Fruit fly (Drosophila melanogaster): ENCODE measurements around the gene CG4020.

CG4020 gene

DNA sequence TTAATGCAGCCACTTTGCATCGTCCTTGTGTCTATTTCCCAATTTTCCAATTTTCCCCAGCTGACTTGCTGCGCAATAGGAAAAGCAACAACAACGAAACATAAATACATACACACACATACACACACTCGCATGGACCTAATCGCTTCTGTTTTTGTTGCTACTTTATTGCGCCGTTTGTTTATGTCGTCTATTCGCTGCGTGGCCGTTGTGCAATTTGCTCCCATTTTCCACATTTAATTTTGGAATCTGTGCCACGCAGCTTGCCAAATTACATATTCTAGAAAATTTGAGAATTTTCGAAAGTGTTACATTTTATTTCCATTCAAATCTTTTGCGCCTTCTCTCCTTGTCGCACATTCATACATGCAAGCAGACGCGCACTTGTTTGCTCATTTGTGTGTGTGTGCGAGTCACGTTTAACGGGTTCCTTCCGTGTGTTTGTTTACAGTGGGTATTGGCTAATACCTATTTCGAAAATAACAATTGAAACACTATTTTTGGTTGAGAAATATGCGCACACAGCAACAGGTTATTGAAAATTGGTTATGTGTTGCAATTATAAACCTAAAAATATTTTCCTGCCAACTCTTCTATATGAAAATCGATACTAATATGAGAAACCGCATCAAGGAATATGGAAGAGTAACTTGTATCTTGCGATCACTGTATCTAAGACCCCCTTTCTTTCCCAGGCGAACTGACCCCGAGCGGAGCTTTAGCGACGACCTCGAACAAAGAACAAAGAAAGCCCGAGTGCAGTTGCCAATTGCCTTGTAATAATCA, 25.2 kb upstream of the CG4020 start:
- TF ChIP-seq CG14711 (tag; optimal IDR thresholded peaks at IDR 0.05): peak; percentile 78
- peak; percentile 64 for TF ChIP-seq CG1620 (GFP tag; optimal IDR thresholded peaks at IDR 0.05)
- TF ChIP-seq CG33017 (tag; optimal IDR thresholded peaks at IDR 0.05): peak; percentile 80
- peak; percentile 76 for TF ChIP-seq CG12768 (GFP tag; optimal IDR thresholded peaks at IDR 0.05)
- peak; percentile 65 for TF ChIP-seq CG11617 (GFP tag; optimal IDR thresholded peaks at IDR 0.05)
- TF ChIP-seq Clk (GFP tag; optimal IDR thresholded peaks at IDR 0.05): peak; percentile 33
- TF ChIP-seq Mnt (GFP tag; optimal IDR thresholded peaks at IDR 0.05): peak; percentile 89
- peak; percentile 94 for TF ChIP-seq ovo (GFP tag; optimal IDR thresholded peaks at IDR 0.05)
- no peak for TF ChIP-seq CG5204 (GFP tag; optimal IDR thresholded peaks at IDR 0.05)
- peak; percentile 54 for TF ChIP-seq tj (GFP tag; optimal IDR thresholded peaks at IDR 0.05)
- no peak for TF ChIP-seq kay (GFP tag; ENCODE audit: borderline replicate concordance)
- TF ChIP-seq Hr96 (GFP tag; optimal IDR thresholded peaks at IDR 0.05): no peak
- TF ChIP-seq CG7101 (tag; optimal IDR thresholded peaks at IDR 0.05): peak; percentile 82
- TF ChIP-seq cic (GFP tag; optimal IDR thresholded peaks at IDR 0.05): peak; percentile 7
- peak; percentile 63 for TF ChIP-seq toe (GFP tag; optimal IDR thresholded peaks at IDR 0.05)
- TF ChIP-seq CG7045 (GFP tag; optimal IDR thresholded peaks at IDR 0.05): peak; percentile 65
- TF ChIP-seq Crg-1 (GFP tag; optimal IDR thresholded peaks at IDR 0.05): peak; percentile 70
- TF ChIP-seq cnc (optimal IDR thresholded peaks at IDR 0.05): no peak
- TF ChIP-seq pad (GFP tag; optimal IDR thresholded peaks at IDR 0.05): peak; percentile 65
- TF ChIP-seq bab1 (GFP tag; optimal IDR thresholded peaks at IDR 0.05): peak; percentile 90

dm6 chrX:5883394-5883793, 22.2 kb upstream of the CG4020 start:
- TF ChIP-seq CG5204 (GFP tag; optimal IDR thresholded peaks at IDR 0.05) (no peak), CG11617 (GFP tag; optimal IDR thresholded peaks at IDR 0.05) (no peak), pad (GFP tag; optimal IDR thresholded peaks at IDR 0.05) (peak; percentile 46), Mnt (GFP tag; optimal IDR thresholded peaks at IDR 0.05) (peak; percentile 41), ovo (GFP tag; optimal IDR thresholded peaks at IDR 0.05) (peak; percentile 7), Crg-1 (GFP tag; optimal IDR thresholded peaks at IDR 0.05) (peak; percentile 54), tj (GFP tag; optimal IDR thresholded peaks at IDR 0.05) (peak; percentile 21), cic (GFP tag; optimal IDR thresholded peaks at IDR 0.05) (no peak), CG7045 (GFP tag; optimal IDR thresholded peaks at IDR 0.05) (no peak), CG7101 (tag; optimal IDR thresholded peaks at IDR 0.05) (peak; percentile 62), bab1 (GFP tag; optimal IDR thresholded peaks at IDR 0.05) (peak; percentile 79), CG1620 (GFP tag; optimal IDR thresholded peaks at IDR 0.05) (peak; percentile 78), cnc (optimal IDR thresholded peaks at IDR 0.05) (no peak), toe (GFP tag; optimal IDR thresholded peaks at IDR 0.05) (no peak), CG33017 (tag; optimal IDR thresholded peaks at IDR 0.05) (no peak)

- TF ChIP-seq Hr96 (GFP tag; optimal IDR thresholded peaks at IDR 0.05): no peak
- no peak for TF ChIP-seq tj (GFP tag; optimal IDR thresholded peaks at IDR 0.05)
- TF ChIP-seq cic (GFP tag; optimal IDR thresholded peaks at IDR 0.05): peak; percentile 22
These were observed 21.3 kb upstream of the CG4020 start for dm6 chrX:5884294-5884693.

DNA sequence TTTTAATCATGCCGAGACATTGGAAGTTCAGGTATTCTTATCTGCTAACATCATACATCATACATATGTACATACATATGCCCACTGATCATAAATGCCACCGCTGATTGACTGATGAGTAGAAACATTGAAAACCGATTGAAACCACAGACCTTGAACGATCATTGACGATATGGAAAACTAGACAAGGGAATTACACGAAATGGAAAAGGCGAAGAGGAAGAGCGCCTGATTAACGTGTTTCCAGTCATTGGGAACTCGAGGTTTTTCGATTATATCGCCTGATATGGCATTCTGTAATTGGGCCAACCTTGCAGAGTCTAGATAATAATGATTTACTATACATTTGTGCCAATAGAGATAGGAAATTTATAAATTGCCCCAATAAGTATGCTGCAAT, 20.7 kb upstream of the CG4020 start:
- no peak for TF ChIP-seq CG7045 (GFP tag; optimal IDR thresholded peaks at IDR 0.05)

dm6 chrX:5885521-5885920, 20.0 kb upstream of the CG4020 start:
- no peak for TF ChIP-seq Hr96 (GFP tag; optimal IDR thresholded peaks at IDR 0.05)
- TF ChIP-seq ovo (GFP tag; optimal IDR thresholded peaks at IDR 0.05): no peak
- no peak for TF ChIP-seq CG12768 (GFP tag; optimal IDR thresholded peaks at IDR 0.05)
- TF ChIP-seq tj (GFP tag; optimal IDR thresholded peaks at IDR 0.05): no peak
- TF ChIP-seq bab1 (GFP tag; optimal IDR thresholded peaks at IDR 0.05): no peak
- no peak for TF ChIP-seq toe (GFP tag; optimal IDR thresholded peaks at IDR 0.05)
- no peak for TF ChIP-seq CG1620 (GFP tag; optimal IDR thresholded peaks at IDR 0.05)
- TF ChIP-seq pad (GFP tag; optimal IDR thresholded peaks at IDR 0.05): peak; percentile 96

DNA sequence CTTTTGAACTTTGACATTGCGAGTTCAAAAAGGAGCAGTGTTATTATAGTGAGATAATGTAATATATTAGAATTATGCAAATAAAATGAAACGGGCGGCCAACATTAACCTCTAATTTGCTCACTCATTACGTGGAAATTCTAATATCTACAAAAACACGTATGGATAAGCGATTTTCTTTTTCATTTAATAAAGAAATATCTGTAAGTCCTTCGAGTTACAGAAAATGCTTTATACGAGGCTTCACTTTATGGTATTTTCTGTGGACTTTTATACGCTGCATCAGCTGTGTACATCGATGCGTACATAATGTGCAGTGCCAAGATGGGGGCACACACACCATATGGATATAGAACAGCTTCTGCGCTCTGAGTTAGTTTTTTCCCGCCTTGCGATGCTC, 19.6 kb upstream of the CG4020 start:
- TF ChIP-seq CG5204 (GFP tag; optimal IDR thresholded peaks at IDR 0.05) (no peak), bab1 (GFP tag; optimal IDR thresholded peaks at IDR 0.05) (no peak), tj (GFP tag; optimal IDR thresholded peaks at IDR 0.05) (no peak), CG12768 (GFP tag; optimal IDR thresholded peaks at IDR 0.05) (no peak), kay (GFP tag; ENCODE audit: borderline replicate concordance) (peak; percentile 65), cnc (optimal IDR thresholded peaks at IDR 0.05) (no peak)

DNA sequence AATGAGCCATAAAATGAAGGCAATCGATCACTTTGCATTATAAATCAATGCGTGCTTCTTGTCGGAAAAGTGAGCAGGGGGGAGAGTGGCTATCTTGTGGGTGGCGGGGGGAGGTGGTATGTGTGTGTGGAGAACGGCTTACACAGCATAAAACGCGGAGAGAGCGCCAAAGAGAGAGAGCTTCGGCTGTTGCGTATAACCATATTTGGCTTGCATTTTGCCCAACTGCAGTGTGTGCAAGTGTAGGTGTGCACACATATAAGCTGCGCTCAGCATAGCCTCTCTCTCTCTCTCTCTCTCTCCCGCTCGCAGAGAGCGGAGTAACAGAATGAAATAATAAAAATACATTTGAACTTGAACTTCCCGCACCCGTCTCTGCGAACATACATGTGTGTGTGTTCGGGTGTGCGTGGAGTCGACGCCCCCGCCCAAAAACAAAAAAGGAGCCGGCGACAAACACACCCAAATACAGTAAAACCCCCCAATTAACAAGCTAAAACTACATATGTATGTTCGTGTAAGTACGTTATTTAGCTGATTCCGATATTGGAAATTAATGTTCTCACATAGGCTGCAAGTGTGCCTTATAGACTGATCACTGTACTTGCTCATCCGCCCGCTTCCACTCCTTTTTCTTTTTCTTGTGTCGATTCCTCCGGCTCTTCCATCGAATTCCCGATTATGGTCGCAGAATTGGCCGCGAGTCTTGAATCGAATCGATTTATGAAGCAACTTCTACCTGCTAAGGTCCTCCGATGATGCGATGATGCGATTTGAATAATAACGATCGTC, 18.6 kb upstream of the CG4020 start:
- no peak for TF ChIP-seq ovo (GFP tag; optimal IDR thresholded peaks at IDR 0.05)
- no peak for TF ChIP-seq Crg-1 (GFP tag; optimal IDR thresholded peaks at IDR 0.05)
- no peak for TF ChIP-seq Clk (GFP tag; optimal IDR thresholded peaks at IDR 0.05)
- peak; percentile 99 for TF ChIP-seq tj (GFP tag; optimal IDR thresholded peaks at IDR 0.05)
- no peak for TF ChIP-seq kay (GFP tag; ENCODE audit: borderline replicate concordance)
- TF ChIP-seq CG11617 (GFP tag; optimal IDR thresholded peaks at IDR 0.05): no peak
- no peak for TF ChIP-seq CG12768 (GFP tag; optimal IDR thresholded peaks at IDR 0.05)
- TF ChIP-seq CG33017 (tag; optimal IDR thresholded peaks at IDR 0.05): no peak
- no peak for TF ChIP-seq cic (GFP tag; optimal IDR thresholded peaks at IDR 0.05)
- no peak for TF ChIP-seq CG7101 (tag; optimal IDR thresholded peaks at IDR 0.05)
- no peak for TF ChIP-seq CG1620 (GFP tag; optimal IDR thresholded peaks at IDR 0.05)
- no peak for TF ChIP-seq CG5204 (GFP tag; optimal IDR thresholded peaks at IDR 0.05)
- peak; percentile 63 for TF ChIP-seq pad (GFP tag; optimal IDR thresholded peaks at IDR 0.05)
- no peak for TF ChIP-seq Hr96 (GFP tag; optimal IDR thresholded peaks at IDR 0.05)
- TF ChIP-seq Mnt (GFP tag; optimal IDR thresholded peaks at IDR 0.05): peak; percentile 12
- TF ChIP-seq CG14711 (tag; optimal IDR thresholded peaks at IDR 0.05): no peak
- TF ChIP-seq toe (GFP tag; optimal IDR thresholded peaks at IDR 0.05): no peak
- no peak for TF ChIP-seq CG7045 (GFP tag; optimal IDR thresholded peaks at IDR 0.05)
- TF ChIP-seq bab1 (GFP tag; optimal IDR thresholded peaks at IDR 0.05): peak; percentile 43
- TF ChIP-seq cnc (optimal IDR thresholded peaks at IDR 0.05): no peak

Data from whole organism, adult.